Worm (Caenorhabditis elegans) whole organism, mixed stage, embryonic: Measurements from ENCODE around the gene F14D2.5.

Experiments used
- elt-1 ChIP-seq: sonication (generic microtip); optimal IDR thresholded peaks from 2 replicates; lab custom pipeline; 2017; ENCODE audit warnings: missing genetic modification characterization, mild to moderate bottlenecking, missing compliant biosample characterization, antibody characterized with exemption, moderate library complexity, borderline replicate concordance; ENCODE audit not compliant: insufficient read depth
- elt-3 ChIP-seq: fragments of 150-350 bp; optimal IDR thresholded peaks from 2 replicates; lab custom pipeline; 2014; ENCODE audit warnings: missing biosample characterization, missing genetic modification characterization
- lin-13 ChIP-seq: fragments of 150-350 bp; optimal IDR thresholded peaks from 2 replicates; lab custom pipeline; 2014; ENCODE audit warnings: missing biosample characterization, missing genetic modification characterization
- nhr-237 ChIP-seq: fragments of 150-350 bp; optimal IDR thresholded peaks from 2 replicates; lab custom pipeline; 2014; ENCODE audit warnings: missing biosample characterization, missing genetic modification characterization
- pha-4 ChIP-seq: fragments of 150-350 bp; optimal IDR thresholded peaks from 2 replicates; lab custom pipeline; 2018; ENCODE audit warnings: missing biosample characterization, missing genetic modification reagents, missing genetic modification characterization
- snpc-4 ChIP-seq: fragments of 150-350 bp; optimal IDR thresholded peaks from 2 replicates; lab custom pipeline; 2014; ENCODE audit warnings: missing biosample characterization, missing genetic modification characterization
- ztf-11 ChIP-seq: fragments of 150-350 bp; optimal IDR thresholded peaks from 2 replicates; lab custom pipeline; 2014; ENCODE audit warnings: missing biosample characterization, missing genetic modification characterization

- TF ChIP-seq elt-1 (tag; lab: Kevin White, UChicago), result no peak
- TF ChIP-seq ztf-11 (tag; lab: Kevin White, UChicago), result no peak
- no peak for TF ChIP-seq snpc-4 (tag; lab: Kevin White, UChicago)
- no peak for TF ChIP-seq nhr-237
- no peak for TF ChIP-seq elt-3 (tag; lab: Kevin White, UChicago)
- TF ChIP-seq lin-13 (tag; lab: Kevin White, UChicago), result no peak
- TF ChIP-seq pha-4 (tag; lab: Kevin White, UChicago), result no peak
These were observed 7.7 kb downstream of the F14D2.5 start, which contains the start of the genes F14D2.14 and bath-29 for ce11 chrII:3347940-3348610.
